Fruit fly (Drosophila melanogaster): ENCODE data around the gene NT1.

DNA sequence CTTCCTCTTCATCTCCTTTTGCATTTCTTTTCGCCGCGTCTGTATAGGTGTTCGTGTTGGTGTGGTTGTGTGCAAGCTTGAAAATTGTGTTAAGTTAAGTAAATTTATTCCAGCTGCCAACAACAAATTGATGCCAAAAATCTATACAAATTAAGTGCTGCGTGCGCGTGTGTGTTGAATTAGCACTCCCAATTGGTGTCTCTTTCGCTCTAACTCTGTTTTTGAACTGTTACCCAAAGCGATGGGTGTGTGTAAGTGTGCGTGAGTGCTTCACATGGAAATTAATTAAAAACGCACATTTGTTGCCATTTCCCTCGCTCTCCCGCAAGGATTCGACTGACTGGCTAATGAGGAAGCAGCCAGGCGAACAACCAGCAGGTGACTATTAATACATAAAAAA, 34.3 kb upstream of the NT1 start:
- TF ChIP-seq pan (optimal IDR thresholded peaks at IDR 0.05): no peak
- TF ChIP-seq usp (GFP tag; optimal IDR thresholded peaks at IDR 0.05): no peak
- no peak for TF ChIP-seq Dll (optimal IDR thresholded peaks at IDR 0.05)
